Worm (Caenorhabditis elegans): Measurements from ENCODE around the gene K08E4.3.
A peak's percentile ranks its signal among the peaks of the same experiment; 100 is the strongest.

K08E4.3 gene

DNA sequence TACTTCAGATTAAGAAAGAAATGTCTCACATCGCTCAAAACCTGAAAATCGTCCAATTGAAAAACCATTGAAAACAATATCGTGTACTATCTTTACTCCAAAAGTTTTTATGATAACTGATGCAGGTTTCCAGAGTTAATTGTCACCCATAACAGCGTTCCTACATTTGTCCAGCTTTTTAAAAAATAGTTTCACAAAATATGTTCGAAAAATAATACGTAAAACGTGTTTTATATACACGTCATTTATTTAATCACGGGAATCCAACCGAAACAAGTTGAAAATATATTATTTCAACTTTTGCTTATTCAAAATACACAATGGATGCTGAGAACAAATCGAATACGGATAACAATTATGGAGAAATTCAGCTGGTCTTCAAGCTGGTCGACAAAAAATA lies 18.0 kb downstream of the K08E4.3 start, which contains the start of gene K08E4.7:
TSS of gene K08E4.7 (plus strand) at position 301 of the 400 bp plus-strand sequence.
- no peak for TF ChIP-seq mdl-1 (tag; optimal IDR thresholded peaks at IDR 0.05)
- TF ChIP-seq ceh-28 (tag; optimal IDR thresholded peaks at IDR 0.05) = no peak
- no peak for TF ChIP-seq mml-1 (tag; optimal IDR thresholded peaks at IDR 0.05)
- no peak for TF ChIP-seq unc-39 (tag; optimal IDR thresholded peaks at IDR 0.05)
- no peak for TF ChIP-seq fkh-10 (GFP tag; optimal IDR thresholded peaks at IDR 0.05)
- TF ChIP-seq nhr-43 (tag; optimal IDR thresholded peaks at IDR 0.05; ENCODE audit: poor library complexity, severe bottlenecking) = no peak
- TF ChIP-seq lin-39 (tag; optimal IDR thresholded peaks at IDR 0.05) = no peak
- TF ChIP-seq nhr-12 (tag; optimal IDR thresholded peaks at IDR 0.05) = no peak
- no peak for TF ChIP-seq zag-1 (tag; optimal IDR thresholded peaks at IDR 0.05)
- TF ChIP-seq pqm-1 (tag; optimal IDR thresholded peaks at IDR 0.05) = no peak
- TF ChIP-seq egl-27 (tag; optimal IDR thresholded peaks at IDR 0.05) = no peak
- no peak for TF ChIP-seq unc-62 (GFP tag; optimal IDR thresholded peaks at IDR 0.05)
- TF ChIP-seq ceh-16 (tag; optimal IDR thresholded peaks at IDR 0.05) = no peak
- no peak for TF ChIP-seq nhr-23 (tag; optimal IDR thresholded peaks at IDR 0.05)

DNA sequence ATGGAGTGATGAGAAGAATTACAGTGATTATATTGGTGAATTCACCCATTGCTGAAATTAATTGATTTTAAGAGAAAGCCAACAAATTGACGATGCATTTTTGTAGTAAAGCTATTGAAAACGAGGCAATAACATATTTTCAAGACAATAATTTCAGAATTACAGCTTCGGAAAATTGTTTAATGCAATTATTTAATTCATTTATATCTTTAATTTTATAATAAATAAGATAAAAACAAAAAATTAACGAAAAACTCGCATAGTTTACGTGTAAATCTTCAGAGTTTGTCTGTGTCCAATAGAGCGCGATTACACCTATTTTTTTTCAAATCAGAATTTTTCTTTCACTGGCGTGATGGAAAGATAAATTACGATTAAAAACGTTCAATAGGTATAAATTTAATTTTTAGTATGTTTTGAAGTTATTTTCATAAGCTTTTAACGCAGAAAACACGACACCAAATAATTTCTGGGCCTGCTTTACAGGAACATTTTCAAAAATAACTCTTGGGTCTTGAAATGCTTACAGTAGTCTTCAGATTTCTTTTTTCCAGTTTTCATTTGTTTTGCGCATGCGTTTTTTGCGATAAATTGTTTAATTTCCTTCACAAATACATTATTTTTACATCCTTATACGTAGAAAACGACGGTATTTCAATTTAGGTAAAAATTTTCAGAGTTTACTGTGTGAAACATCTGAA lies 20.7 kb downstream of the K08E4.3 start, which contains the start of gene tmed-1:
TSS of gene tmed-1 (minus strand) at position 51 of the 701 bp plus-strand sequence.
- TF ChIP-seq ztf-11 (tag; optimal IDR thresholded peaks at IDR 0.05) = no peak
- TF ChIP-seq ZK546.5 (tag; optimal IDR thresholded peaks at IDR 0.05) = no peak
- no peak for TF ChIP-seq egl-5 (tag; optimal IDR thresholded peaks at IDR 0.05)
- TF ChIP-seq jun-1 (tag; optimal IDR thresholded peaks at IDR 0.05) = no peak
- no peak for TF ChIP-seq ama-1 (optimal IDR thresholded peaks at IDR 0.05)
- TF ChIP-seq unc-39 (tag; optimal IDR thresholded peaks at IDR 0.05) = no peak

DNA sequence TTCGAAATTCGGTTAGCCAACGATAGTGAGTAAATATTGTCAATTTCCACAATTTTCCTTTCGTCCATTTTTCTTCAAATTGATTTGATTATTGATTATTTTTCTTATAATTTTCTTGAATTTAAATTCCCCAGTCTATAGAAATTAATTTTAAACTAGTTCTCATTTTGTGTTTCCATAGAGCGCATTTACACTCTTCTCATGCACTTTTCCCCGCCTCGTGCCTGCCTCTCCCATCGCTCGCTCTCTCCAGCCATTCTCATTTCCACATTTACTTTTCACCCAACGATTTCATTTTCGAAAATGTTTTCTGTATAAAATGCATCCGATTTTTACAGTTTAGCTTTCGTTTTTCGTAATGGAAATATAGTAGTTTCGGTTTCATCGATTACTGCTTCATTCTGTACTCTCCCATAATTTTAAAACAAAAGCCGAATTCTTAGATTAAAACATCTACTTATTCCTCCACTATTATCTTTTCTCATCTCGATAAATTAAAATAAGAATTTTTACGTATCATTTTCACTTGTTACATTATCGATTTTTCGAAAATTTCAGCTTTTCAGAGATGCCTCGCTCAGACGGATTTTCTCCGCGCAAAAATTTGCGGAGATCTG lies 21.5 kb downstream of the K08E4.3 start, which contains the start of gene lex-1:
TSS of gene lex-1 (plus strand) at position 567 of the 617 bp plus-strand sequence.
- TF ChIP-seq ztf-4 (tag; optimal IDR thresholded peaks at IDR 0.05) = no peak
- no peak for TF ChIP-seq ceh-9 (tag; optimal IDR thresholded peaks at IDR 0.05)
- no peak for TF ChIP-seq mml-1 (tag; optimal IDR thresholded peaks at IDR 0.05)
- TF ChIP-seq ceh-28 (tag; optimal IDR thresholded peaks at IDR 0.05) = no peak
- TF ChIP-seq nhr-43 (tag; optimal IDR thresholded peaks at IDR 0.05; ENCODE audit: poor library complexity, severe bottlenecking) = no peak
- no peak for TF ChIP-seq elt-2 (tag; optimal IDR thresholded peaks at IDR 0.05)
- no peak for TF ChIP-seq nhr-76 (tag; optimal IDR thresholded peaks at IDR 0.05)
- no peak for TF ChIP-seq unc-39 (tag; optimal IDR thresholded peaks at IDR 0.05)
- no peak for TF ChIP-seq fkh-10 (GFP tag; optimal IDR thresholded peaks at IDR 0.05)
- no peak for TF ChIP-seq elt-1 (tag; optimal IDR thresholded peaks at IDR 0.05)
- peak; percentile 12 for TF ChIP-seq jun-1 (tag; optimal IDR thresholded peaks at IDR 0.05)
- no peak for TF ChIP-seq nhr-25 (tag; optimal IDR thresholded peaks at IDR 0.05)
- no peak for TF ChIP-seq ztf-11 (tag; optimal IDR thresholded peaks at IDR 0.05)
- TF ChIP-seq pqm-1 (tag; optimal IDR thresholded peaks at IDR 0.05) = no peak
- TF ChIP-seq egl-27 (tag; optimal IDR thresholded peaks at IDR 0.05) = no peak
- TF ChIP-seq nhr-67 (tag; optimal IDR thresholded peaks at IDR 0.05) = no peak
- TF ChIP-seq fkh-2 (tag; optimal IDR thresholded peaks at IDR 0.05) = no peak
- no peak for TF ChIP-seq R02D3.7 (tag; optimal IDR thresholded peaks at IDR 0.05)
- TF ChIP-seq nhr-237 (tag; optimal IDR thresholded peaks at IDR 0.05) = no peak
- peak; percentile 17 for TF ChIP-seq hmg-11 (tag; optimal IDR thresholded peaks at IDR 0.05)
- no peak for TF ChIP-seq elt-3 (tag; optimal IDR thresholded peaks at IDR 0.05)
- no peak for TF ChIP-seq eor-1 (tag; optimal IDR thresholded peaks at IDR 0.05)
- peak; percentile 42 for TF ChIP-seq egl-5 (tag; optimal IDR thresholded peaks at IDR 0.05)
- TF ChIP-seq tbx-2 (tag; optimal IDR thresholded peaks at IDR 0.05) = no peak
- TF ChIP-seq mdl-1 (tag; optimal IDR thresholded peaks at IDR 0.05) = no peak
- no peak for TF ChIP-seq lsy-12 (tag; optimal IDR thresholded peaks at IDR 0.05)
- TF ChIP-seq nhr-11 (tag; optimal IDR thresholded peaks at IDR 0.05) = no peak
- no peak for TF ChIP-seq nhr-28 (tag; optimal IDR thresholded peaks at IDR 0.05)
- TF ChIP-seq ceh-16 (tag; optimal IDR thresholded peaks at IDR 0.05) = no peak
- no peak for TF ChIP-seq ama-1 (optimal IDR thresholded peaks at IDR 0.05)
- TF ChIP-seq ceh-82 (tag; optimal IDR thresholded peaks at IDR 0.05) = no peak
- no peak for TF ChIP-seq nhr-12 (tag; optimal IDR thresholded peaks at IDR 0.05)
- no peak for TF ChIP-seq skn-1 (tag; optimal IDR thresholded peaks at IDR 0.05)
- TF ChIP-seq zag-1 (tag; optimal IDR thresholded peaks at IDR 0.05) = no peak
- no peak for TF ChIP-seq unc-62 (GFP tag; optimal IDR thresholded peaks at IDR 0.05)
- TF ChIP-seq nfya-1 (tag; optimal IDR thresholded peaks at IDR 0.05; ENCODE audit: insufficient read depth) = peak; percentile 63
- peak; percentile 77 for TF ChIP-seq pha-4 (tag; optimal IDR thresholded peaks at IDR 0.05)
- TF ChIP-seq sea-2 (GFP tag; optimal IDR thresholded peaks at IDR 0.05) = no peak
- peak; percentile 84 for TF ChIP-seq lin-15B (tag; optimal IDR thresholded peaks at IDR 0.05)
- no peak for TF ChIP-seq daf-12 (tag; optimal IDR thresholded peaks at IDR 0.05)
- peak; percentile 22 for TF ChIP-seq snpc-4 (tag; optimal IDR thresholded peaks at IDR 0.05)
- peak; percentile 5 for TF ChIP-seq nhr-23 (tag; optimal IDR thresholded peaks at IDR 0.05)
- TF ChIP-seq lin-39 (tag; optimal IDR thresholded peaks at IDR 0.05) = no peak
- no peak for TF ChIP-seq fos-1 (tag; optimal IDR thresholded peaks at IDR 0.05)
- no peak for TF ChIP-seq ZK546.5 (tag; optimal IDR thresholded peaks at IDR 0.05)
